Fruit fly (Drosophila melanogaster) whole organism, wandering third instar larva: ENCODE data around the gene CG34300.
A peak's percentile ranks its signal among the peaks of the same experiment; 100 is the strongest.

Experiments used
- CG9705 ChIP-seq: fragments of 200-800 bp; sonication (Bioruptor generic); optimal IDR thresholded peaks from 2 replicates; lab custom pipeline; 2018; ENCODE audit warnings: missing biosample characterization, mild to moderate bottlenecking, missing genetic modification characterization
- CrebA ChIP-seq: fragments of 200-800 bp; sonication (Bioruptor generic); optimal IDR thresholded peaks from 2 replicates; lab custom pipeline; 2016; ENCODE audit warnings: missing biosample characterization, mild to moderate bottlenecking, missing genetic modification characterization, borderline replicate concordance
- Dfd ChIP-seq: fragments of >200 bp; optimal IDR thresholded peaks from 2 replicates; lab custom pipeline; 2017; ENCODE audit warnings: missing biosample characterization, missing genetic modification characterization
- Dif ChIP-seq: fragments of 200-275, 200-300 bp; sonication (Bioruptor generic); optimal IDR thresholded peaks from 2 replicates; lab custom pipeline; 2018; ENCODE audit warnings: missing biosample characterization, missing genetic modification characterization; ENCODE audit not compliant: partially characterized antibody
- GATAd ChIP-seq: sonication (Bioruptor generic); optimal IDR thresholded peaks from 2 replicates; lab custom pipeline; 2016; ENCODE audit warnings: missing biosample characterization, missing genetic modification characterization
- HLH106 ChIP-seq: fragments of 200-800 bp; optimal IDR thresholded peaks from 3 replicates; lab custom pipeline; 2019; ENCODE audit warnings: missing biosample characterization, mild to moderate bottlenecking, missing genetic modification characterization, moderate library complexity
- Hr78 ChIP-seq: fragments of >200 bp; optimal IDR thresholded peaks from 2 replicates; lab custom pipeline; 2017; ENCODE audit warnings: missing biosample characterization, missing genetic modification characterization
- Jra ChIP-seq: sonication (Bioruptor generic); optimal IDR thresholded peaks from 2 replicates; lab custom pipeline; 2016; ENCODE audit warnings: missing biosample characterization, missing genetic modification characterization
- Mio ChIP-seq: sonication (Bioruptor generic); optimal IDR thresholded peaks from 2 replicates; lab custom pipeline; 2016; ENCODE audit warnings: missing biosample characterization, missing genetic modification characterization
- Rel ChIP-seq, 2 experiments: fragments of 200-800 bp; sonication (Bioruptor generic) in 1 of 2; optimal IDR thresholded peaks; 2 replicates in 1 of 2; 3 replicates in 1 of 2; lab custom pipeline; 2016 to 2019; ENCODE audit warnings: mild to moderate bottlenecking in 2 of 2, missing biosample characterization in 2 of 2, missing genetic modification characterization in 2 of 2, moderate library complexity in 1 of 2
- Sp1 ChIP-seq: fragments of 200-800 bp; sonication (Bioruptor generic); optimal IDR thresholded peaks from 3 replicates; lab custom pipeline; 2019; ENCODE audit warnings: missing biosample characterization, mild to moderate bottlenecking, missing genetic modification characterization, moderate library complexity
- br ChIP-seq: fragments of 200-800 bp; sonication (Bioruptor generic); optimal IDR thresholded peaks from 2 replicates; lab custom pipeline; 2016; ENCODE audit warnings: missing biosample characterization, missing genetic modification characterization
- brk ChIP-seq: fragments of 200-800 bp; sonication (Bioruptor generic); optimal IDR thresholded peaks from 2 replicates; lab custom pipeline; 2016; ENCODE audit warnings: missing biosample characterization, mild to moderate bottlenecking, missing genetic modification characterization
- dl ChIP-seq, 2 experiments: fragments of 175-275, 200-275 bp in 1 of 2; fragments of 200-275 bp in 1 of 2; sonication (Bioruptor generic); optimal IDR thresholded peaks; lab custom pipeline; 2018; ENCODE audit warnings: mild to moderate bottlenecking in 2 of 2, missing biosample characterization in 2 of 2, missing genetic modification characterization in 2 of 2, moderate library complexity in 2 of 2; ENCODE audit not compliant: partially characterized antibody in 2 of 2, insufficient read depth in 1 of 2
- dsf ChIP-seq: sonication (Bioruptor generic); optimal IDR thresholded peaks from 2 replicates; lab custom pipeline; 2016; ENCODE audit warnings: missing biosample characterization, missing genetic modification characterization, borderline replicate concordance
- foxo ChIP-seq, 2 experiments: fragments of 200-800 bp; sonication (Bioruptor generic); optimal IDR thresholded peaks; 2 replicates in 1 of 2; 3 replicates in 1 of 2; lab custom pipeline; 2016 to 2017; ENCODE audit warnings: missing biosample characterization in 2 of 2, missing genetic modification characterization in 2 of 2
- fru ChIP-seq: fragments of 200-800 bp; sonication (Bioruptor generic); optimal IDR thresholded peaks from 3 replicates; lab custom pipeline; 2016; ENCODE audit warnings: missing biosample characterization, mild to moderate bottlenecking, missing genetic modification characterization
- h ChIP-seq: fragments of 200-800 bp; sonication (Bioruptor generic); optimal IDR thresholded peaks from 3 replicates; lab custom pipeline; 2016; ENCODE audit warnings: missing biosample characterization, mild to moderate bottlenecking, missing genetic modification characterization
- jim ChIP-seq: fragments of 175-275, 200-325 bp; sonication (Bioruptor generic); optimal IDR thresholded peaks from 2 replicates; lab custom pipeline; 2016; ENCODE audit warnings: missing biosample characterization, mild to moderate bottlenecking, missing genetic modification characterization
- pan ChIP-seq: fragments of >200 bp; optimal IDR thresholded peaks from 2 replicates; lab custom pipeline; 2017
- psq ChIP-seq: fragments of 200-800 bp; sonication (Bioruptor generic); optimal IDR thresholded peaks from 3 replicates; lab custom pipeline; 2017; ENCODE audit warnings: missing biosample characterization, mild to moderate bottlenecking, missing genetic modification characterization, moderate library complexity
- rgr ChIP-seq: fragments of 200-800 bp; sonication (Bioruptor generic); optimal IDR thresholded peaks from 3 replicates; lab custom pipeline; 2016; ENCODE audit warnings: missing biosample characterization, mild to moderate bottlenecking, missing genetic modification characterization
- sage ChIP-seq: fragments of 200-800 bp; sonication (Bioruptor generic); optimal IDR thresholded peaks from 2 replicates; lab custom pipeline; 2016; ENCODE audit warnings: missing biosample characterization, mild to moderate bottlenecking, missing genetic modification characterization
- sv ChIP-seq: fragments of 200-800 bp; sonication (Bioruptor generic); optimal IDR thresholded peaks from 3 replicates; lab custom pipeline; 2016; ENCODE audit warnings: missing biosample characterization, missing genetic modification characterization
- tai ChIP-seq: sonication (Bioruptor generic); optimal IDR thresholded peaks from 2 replicates; lab custom pipeline; 2016; ENCODE audit warnings: missing biosample characterization, missing genetic modification characterization
- usp ChIP-seq: fragments of >200 bp; optimal IDR thresholded peaks from 2 replicates; lab custom pipeline; 2017; ENCODE audit warnings: missing biosample characterization, missing genetic modification characterization

Gene CG34300

dm6 chr3R:30326634-30327033 is 20.2 kb upstream of the CG34300 start:
- no peak for TF ChIP-seq usp (GFP tag; lab: Kevin White, UChicago)
- no peak for TF ChIP-seq Mio (GFP tag; lab: Kevin White, UChicago)
- TF ChIP-seq Sp1 (GFP tag; lab: Kevin White, UChicago), result no peak
- TF ChIP-seq rgr (GFP tag; lab: Kevin White, UChicago), result no peak

dm6 chr3R:30325442-30326058 is 19.1 kb upstream of the CG34300 start:
- TF ChIP-seq jim (GFP tag; lab: Kevin White, UChicago) (no peak), foxo (GFP tag; optimal IDR thresholded peaks at IDR 0.05; lab: Kevin White, UChicago) (no peak), Hr78 (GFP tag; lab: Kevin White, UChicago) (no peak), Mio (GFP tag; lab: Kevin White, UChicago) (no peak), sage (no peak), CrebA (GFP tag; lab: Kevin White, UChicago) (no peak), brk (GFP tag; lab: Kevin White, UChicago) (no peak)

dm6 chr3R:30314361-30314760 is 7.9 kb upstream of the CG34300 start:
- TF ChIP-seq GATAd (no peak), CrebA (GFP tag; lab: Kevin White, UChicago) (peak; percentile 28), Dfd (GFP tag; lab: Kevin White, UChicago) (no peak), dsf (GFP tag; lab: Kevin White, UChicago) (no peak), Sp1 (GFP tag; lab: Kevin White, UChicago) (peak; percentile 11), Jra (no peak), Rel (GFP tag; optimal IDR thresholded peaks at IDR 0.05; lab: Kevin White, UChicago) (no peak), Rel (tag; optimal IDR thresholded peaks at IDR 0.05; lab: Kevin White, UChicago) (peak; percentile 54)
- TF ChIP-seq, all 38 proteins: peak for 3

dm6 chr3R:30312545-30312944 is 6.1 kb upstream of the CG34300 start:
- TF ChIP-seq rgr (GFP tag; lab: Kevin White, UChicago), result no peak
- no peak for TF ChIP-seq pan (lab: Kevin White, UChicago)
- TF ChIP-seq Hr78 (GFP tag; lab: Kevin White, UChicago), result no peak
- no peak for TF ChIP-seq fru (GFP tag; lab: Kevin White, UChicago)
- TF ChIP-seq foxo (GFP tag; optimal IDR thresholded peaks at IDR 0.05; lab: Kevin White, UChicago), result peak in 1 of 2 experiments; percentile 21
- TF ChIP-seq h (GFP tag; lab: Kevin White, UChicago), result peak; percentile 27
- no peak for TF ChIP-seq sage

dm6 chr3R:30307881-30308482 is 1.5 kb upstream of the CG34300 start:
- TF ChIP-seq Sp1 (GFP tag; lab: Kevin White, UChicago), result peak; percentile 26
- TF ChIP-seq h (GFP tag; lab: Kevin White, UChicago), result peak; percentile 25
- peak; percentile 1 for TF ChIP-seq psq (GFP tag; lab: Kevin White, UChicago)
- no peak for TF ChIP-seq Mio (GFP tag; lab: Kevin White, UChicago)

- TF ChIP-seq Rel (GFP tag; optimal IDR thresholded peaks at IDR 0.05; lab: Kevin White, UChicago) (no peak), Rel (tag; optimal IDR thresholded peaks at IDR 0.05; lab: Kevin White, UChicago) (peak; percentile 70), Hr78 (GFP tag; lab: Kevin White, UChicago) (no peak), sv (GFP tag; lab: Kevin White, UChicago) (peak; percentile 22), HLH106 (tag; lab: Kevin White, UChicago) (no peak), dl (GFP tag; optimal IDR thresholded peaks at IDR 0.05; lab: Kevin White, UChicago; ENCODE audit: insufficient read depth in 1 of 2, partially characterized antibody in 2 of 2) (no peak), Dif (GFP tag; lab: Kevin White, UChicago) (no peak), tai (no peak), brk (GFP tag; lab: Kevin White, UChicago) (no peak), CG9705 (GFP tag; lab: Kevin White, UChicago) (no peak), br (GFP tag; lab: Kevin White, UChicago) (no peak), Dfd (GFP tag; lab: Kevin White, UChicago) (no peak), pan (lab: Kevin White, UChicago) (no peak)
Measured at dm6 chr3R:30304884-30305529, 1.4 kb downstream of the CG34300 start.
